Worm (Caenorhabditis elegans) whole organism, L1 larva: ENCODE data around the gene grl-25.

Experiments used
- C04F5.9 ChIP-seq: sonication (generic microtip); optimal IDR thresholded peaks from 2 replicates; lab custom pipeline; 2016; ENCODE audit warnings: missing genetic modification characterization, missing compliant biosample characterization
- blmp-1 ChIP-seq: fragments of 150-350 bp; optimal IDR thresholded peaks from 2 replicates; lab custom pipeline; 2014; ENCODE audit warnings: missing biosample characterization, missing genetic modification characterization
- fkh-10 ChIP-seq: sonication (generic microtip); optimal IDR thresholded peaks from 2 replicates; lab custom pipeline; 2017; ENCODE audit warnings: missing biosample characterization, missing genetic modification reagents, missing genetic modification characterization
- fos-1 ChIP-seq: fragments of 150-350 bp; optimal IDR thresholded peaks from 2 replicates; lab custom pipeline; 2014; ENCODE audit warnings: missing biosample characterization, missing genetic modification characterization
- lin-35 ChIP-seq, 2 experiments: fragments of 150-350 bp; optimal IDR thresholded peaks; 2 replicates each; lab custom pipeline; 2014; ENCODE audit warnings: missing biosample characterization in 2 of 2, missing genetic modification characterization in 2 of 2, missing genetic modification reagents in 2 of 2
- lin-39 ChIP-seq: fragments of 150-350 bp; optimal IDR thresholded peaks from 2 replicates; lab custom pipeline; 2014; ENCODE audit warnings: missing biosample characterization, missing genetic modification reagents, missing genetic modification characterization
- nhr-12 ChIP-seq: sonication (generic microtip); optimal IDR thresholded peaks from 2 replicates; lab custom pipeline; 2017; ENCODE audit warnings: missing biosample characterization, missing genetic modification characterization
- sox-4 ChIP-seq: sonication (generic microtip); optimal IDR thresholded peaks from 2 replicates; lab custom pipeline; 2016; ENCODE audit warnings: missing genetic modification characterization, missing compliant biosample characterization
- unc-62 ChIP-seq: fragments of 150-350 bp; optimal IDR thresholded peaks from 2 replicates; lab custom pipeline; 2014; ENCODE audit warnings: missing biosample characterization, missing genetic modification reagents, missing genetic modification characterization

- no peak for TF ChIP-seq C04F5.9 (tag; lab: Kevin White, UChicago)
- TF ChIP-seq fos-1 (tag; lab: Kevin White, UChicago), result no peak
- no peak for TF ChIP-seq nhr-12 (tag; lab: Kevin White, UChicago)
- TF ChIP-seq sox-4, result no peak
- TF ChIP-seq blmp-1 (tag; lab: Kevin White, UChicago), result peak; percentile 28
- TF ChIP-seq fkh-10 (GFP tag; lab: Kevin White, UChicago), result no peak
- no peak for TF ChIP-seq unc-62 (GFP tag; lab: Kevin White, UChicago)
- TF ChIP-seq lin-39, result no peak
- no peak for TF ChIP-seq lin-35 (GFP tag; optimal IDR thresholded peaks at IDR 0.05; lab: Kevin White, UChicago)
Observed at ce11 chrIII:8974835-8975234, 12.7 kb downstream of the grl-25 start.
